Fruit fly (Drosophila melanogaster): Measurements from ENCODE around the gene CG6836.

Gene CG6836

DNA sequence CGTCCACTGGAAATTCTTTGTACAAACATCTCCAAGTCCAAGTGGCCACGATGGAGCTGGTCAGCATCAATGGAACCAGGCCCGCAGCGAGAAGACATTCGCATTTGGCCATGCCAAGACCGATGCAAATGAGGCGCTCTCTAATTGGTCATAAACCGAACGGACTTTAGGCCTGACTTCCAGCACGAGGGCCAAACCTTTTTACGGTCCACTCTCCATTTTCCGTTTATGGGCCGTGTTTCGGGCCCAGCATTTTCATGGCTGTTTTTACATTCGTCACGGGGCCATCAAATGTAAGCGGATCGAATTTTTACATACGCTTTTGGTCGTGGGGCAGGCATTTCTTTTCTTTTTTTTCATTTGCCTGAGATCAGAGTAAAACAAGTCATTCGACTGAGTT is 39.2 kb downstream of the CG6836 start, which contains the start of gene CG34256 (continued):
- TF ChIP-seq Dip3 (GFP tag; optimal IDR thresholded peaks at IDR 0.05) (no peak), sob (GFP tag; IDR thresholded peaks at IDR 0.05) (0 out of 2 replicates have a peak, but pooled peaks have one; percentile 11), Chrac-16 (GFP tag; optimal IDR thresholded peaks at IDR 0.05) (no peak), hb (GFP tag; IDR thresholded peaks at IDR 0.05; ENCODE audit: partially characterized antibody) (no peak), dm (GFP tag; optimal IDR thresholded peaks at IDR 0.05) (no peak), chinmo (GFP tag; IDR thresholded peaks at IDR 0.05; ENCODE audit: partially characterized antibody) (no peak), bowl (GFP tag; IDR thresholded peaks at IDR 0.05) (no peak), lilli (GFP tag; optimal IDR thresholded peaks at IDR 0.05) (no peak), CG14667 (GFP tag; IDR thresholded peaks at IDR 0.05) (no peak), nmo (GFP tag; optimal IDR thresholded peaks at IDR 0.05) (no peak), twi (tag; optimal IDR thresholded peaks at IDR 0.05) (no peak), CG16815 (GFP tag; optimal IDR thresholded peaks at IDR 0.05) (no peak), MESR4 (GFP tag; optimal IDR thresholded peaks at IDR 0.05) (no peak), CoRest (tag; optimal IDR thresholded peaks at IDR 0.05) (no peak), sug (tag; optimal IDR thresholded peaks at IDR 0.05) (peak; percentile 1), Fer3 (tag; optimal IDR thresholded peaks at IDR 0.05) (no peak), Spps (tag; optimal IDR thresholded peaks at IDR 0.05) (no peak), CG2889 (GFP tag; IDR thresholded peaks at IDR 0.05) (no peak), MTF-1 (GFP tag; optimal IDR thresholded peaks at IDR 0.05; ENCODE audit: borderline replicate concordance) (no peak), CG12236 (GFP tag; optimal IDR thresholded peaks at IDR 0.05) (no peak), Max (GFP tag; optimal IDR thresholded peaks at IDR 0.05) (no peak), sd (tag; optimal IDR thresholded peaks at IDR 0.05) (peak; percentile 53), Adf1 (GFP tag; IDR thresholded peaks at IDR 0.05) (no peak), vvl (GFP tag; IDR thresholded peaks at IDR 0.05) (peak; percentile 68; the same call in 1 of the 2 replicates), CG7372 (GFP tag; IDR thresholded peaks at IDR 0.05) (no peak), scrt (GFP tag; optimal IDR thresholded peaks at IDR 0.05) (no peak), Bgb (GFP tag; IDR thresholded peaks at IDR 0.05; ENCODE audit: partially characterized antibody) (0 out of 2 replicates have a peak, but pooled peaks have one; percentile 17), CG6791 (GFP tag; IDR thresholded peaks at IDR 0.05; ENCODE audit: partially characterized antibody) (no peak), Blimp-1 (GFP tag; optimal IDR thresholded peaks at IDR 0.05) (peak; percentile 51), CG8281 (tag; optimal IDR thresholded peaks at IDR 0.05) (no peak), CG9932 (GFP tag; IDR thresholded peaks at IDR 0.05) (0 out of 2 replicates have a peak, but pooled peaks have one; percentile 22), shn (GFP tag; optimal IDR thresholded peaks at IDR 0.05) (no peak), onecut (GFP tag; IDR thresholded peaks at IDR 0.05) (no peak), CG31365 (tag; optimal IDR thresholded peaks at IDR 0.05) (no peak), CG32767 (GFP tag; IDR thresholded peaks at IDR 0.05) (no peak), CG14860 (GFP tag; IDR thresholded peaks at IDR 0.05; ENCODE audit: partially characterized antibody) (no peak), dpn (GFP tag; optimal IDR thresholded peaks at IDR 0.05) (no peak), gt (GFP tag; IDR thresholded peaks at IDR 0.05) (no peak), oc (tag; optimal IDR thresholded peaks at IDR 0.05) (peak; percentile 46), CG10274 (GFP tag; optimal IDR thresholded peaks at IDR 0.05) (no peak), CG12769 (tag; optimal IDR thresholded peaks at IDR 0.05) (peak; percentile 87), CG15269 (tag; optimal IDR thresholded peaks at IDR 0.05) (peak; percentile 74), gsb-n (tag; optimal IDR thresholded peaks at IDR 0.05) (peak; percentile 96), HmgD (GFP tag; optimal IDR thresholded peaks at IDR 0.05) (no peak), Dref (GFP tag; IDR thresholded peaks at IDR 0.05) (no peak), CG12942 (GFP tag; optimal IDR thresholded peaks at IDR 0.05) (no peak), kah (GFP tag; optimal IDR thresholded peaks at IDR 0.05) (no peak), Dfd (GFP tag; optimal IDR thresholded peaks at IDR 0.05) (no peak), Ravus (GFP tag; IDR thresholded peaks at IDR 0.05) (no peak), CG4282 (GFP tag; optimal IDR thresholded peaks at IDR 0.05) (no peak), ro (GFP tag; IDR thresholded peaks at IDR 0.05) (no peak)
